Worm (Caenorhabditis elegans): ENCODE data around the gene srg-67.

DNA sequence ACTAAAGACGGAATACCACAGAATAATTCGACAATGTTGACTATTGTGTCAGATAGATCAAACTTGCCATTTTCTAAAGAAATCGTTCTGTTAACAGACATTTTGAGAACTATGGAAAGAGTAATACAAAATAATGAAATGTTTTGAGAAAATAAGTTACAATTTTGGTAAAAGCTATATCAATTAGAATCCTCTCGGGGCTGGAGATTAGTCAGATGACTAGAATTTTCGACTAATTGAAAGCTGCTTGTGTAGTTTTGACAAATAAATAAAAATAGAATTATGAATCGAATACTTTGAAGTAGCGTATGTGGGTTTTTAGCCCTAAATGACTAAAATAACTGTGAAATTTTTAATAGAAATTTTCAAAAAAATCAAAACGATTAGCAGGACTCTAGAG is 22.1 kb upstream of the srg-67 start, which contains the start of gene srg-65:
- no peak for TF ChIP-seq him-1 (tag; optimal IDR thresholded peaks at IDR 0.05)
- TF ChIP-seq W03F9.2 (tag; optimal IDR thresholded peaks at IDR 0.05): no peak
- TF ChIP-seq dao-5 (tag; optimal IDR thresholded peaks at IDR 0.05): no peak
